Worm (Caenorhabditis elegans): Measurements from ENCODE around the gene cox-5A.

- TF ChIP-seq lin-15B (tag; optimal IDR thresholded peaks at IDR 0.05) (no peak), nhr-25 (tag; optimal IDR thresholded peaks at IDR 0.05) (no peak)
Observed at ce11 chrIII:12910365-12910764, 5.1 kb downstream of the cox-5A start, which contains the start of gene flp-14.

All from whole organism, L3 larva.